Fruit fly (Drosophila melanogaster) whole organism, embryonic: Measurements from ENCODE around the gene CG3294.

Experiments
- Asciz ChIP-seq: fragments of 200-800 bp; sonication (Bioruptor generic); optimal IDR thresholded peaks from 2 replicates; lab custom pipeline; 2017; ENCODE audit warnings: missing biosample characterization, mild to moderate bottlenecking, missing genetic modification characterization, missing genetic modification reagents
- CG11560 ChIP-seq: fragments of 200-800 bp; sonication (Bioruptor generic); IDR thresholded peaks from 3 replicates; pipeline ENCODE4 v1.3.6; 2022; ENCODE audit warnings: missing biosample characterization, missing genetic modification characterization
- CG11723 ChIP-seq: fragments of 200-800 bp; sonication (Bioruptor generic); optimal IDR thresholded peaks from 2 replicates; lab custom pipeline; 2017; ENCODE audit warnings: missing biosample characterization, mild to moderate bottlenecking, missing genetic modification characterization
- CG13296 ChIP-seq: fragments of 200-800 bp; sonication (Bioruptor generic); optimal IDR thresholded peaks from 3 replicates; lab custom pipeline; 2018; ENCODE audit warnings: missing biosample characterization, mild to moderate bottlenecking, missing genetic modification characterization
- CG13775 ChIP-seq: fragments of 200-800 bp; sonication (Bioruptor generic); optimal IDR thresholded peaks from 3 replicates; lab custom pipeline; 2017; ENCODE audit warnings: missing biosample characterization, mild to moderate bottlenecking, missing genetic modification characterization
- CG14860 ChIP-seq: fragments of 200-800 bp; sonication (Bioruptor generic); IDR thresholded peaks from 3 replicates; pipeline ENCODE4 v1.3.6; 2022; ENCODE audit warnings: missing biosample characterization, missing genetic modification characterization; ENCODE audit not compliant: partially characterized antibody
- CG15601 ChIP-seq: fragments of 200-800 bp; sonication (Bioruptor generic); optimal IDR thresholded peaks from 3 replicates; lab custom pipeline; 2019; ENCODE audit warnings: missing biosample characterization, mild to moderate bottlenecking, missing genetic modification characterization, moderate library complexity
- CG1832 ChIP-seq: fragments of 200-800 bp; sonication (Bioruptor generic); optimal IDR thresholded peaks from 2 replicates; lab custom pipeline; 2017; ENCODE audit warnings: missing biosample characterization, mild to moderate bottlenecking, missing genetic modification characterization, inconsistent platforms
- CG2116 ChIP-seq: fragments of 200-800 bp; sonication (Bioruptor generic); optimal IDR thresholded peaks from 3 replicates; lab custom pipeline; 2018; ENCODE audit warnings: missing biosample characterization, mild to moderate bottlenecking, missing genetic modification characterization
- CG2712 ChIP-seq: fragments of 200-800 bp; optimal IDR thresholded peaks from 3 replicates; lab custom pipeline; 2019; ENCODE audit warnings: missing biosample characterization, mild to moderate bottlenecking, missing genetic modification characterization, moderate library complexity
- CG2875 ChIP-seq: fragments of 200-800 bp; sonication (Bioruptor generic); optimal IDR thresholded peaks from 2 replicates; lab custom pipeline; 2017; ENCODE audit warnings: missing biosample characterization, mild to moderate bottlenecking, missing genetic modification characterization, missing genetic modification reagents
- CG31441 ChIP-seq: fragments of 200-800 bp; sonication (Bioruptor generic); IDR thresholded peaks from 2 replicates; pipeline ENCODE4 v1.3.6; 2022; ENCODE audit warnings: missing biosample characterization, missing genetic modification characterization
- CG7928 ChIP-seq: fragments of 200-800 bp; sonication (Bioruptor generic); optimal IDR thresholded peaks from 2 replicates; lab custom pipeline; 2017; ENCODE audit warnings: missing biosample characterization, mild to moderate bottlenecking, missing genetic modification characterization
- CG8290 ChIP-seq, 3 experiments: fragments of 200-800 bp; sonication (Bioruptor generic); optimal IDR thresholded peaks; 2 replicates each; lab custom pipeline; 2016 to 2019; ENCODE audit warnings: missing biosample characterization in 3 of 3, missing genetic modification characterization in 3 of 3, mild to moderate bottlenecking in 2 of 3, moderate library complexity in 1 of 3
- CG8388 ChIP-seq: fragments of 200-800 bp; sonication (Bioruptor generic); optimal IDR thresholded peaks from 2 replicates; lab custom pipeline; 2019; ENCODE audit warnings: missing biosample characterization, mild to moderate bottlenecking, missing genetic modification characterization, moderate library complexity
- CG9437 ChIP-seq: fragments of 200-800 bp; sonication (Bioruptor generic); optimal IDR thresholded peaks from 2 replicates; lab custom pipeline; 2018; ENCODE audit warnings: missing biosample characterization, mild to moderate bottlenecking, missing genetic modification characterization
- CkIIα-i1 ChIP-seq: fragments of 200-800 bp; sonication (Bioruptor generic); IDR thresholded peaks from 2 replicates; pipeline ENCODE4 v1.3.6; 2022; ENCODE audit warnings: missing biosample characterization, missing genetic modification characterization
- Dll ChIP-seq: fragments of 200-800 bp; sonication (Bioruptor generic); IDR thresholded peaks from 4 replicates; pipeline ENCODE4 v1.3.6; 2022; ENCODE audit warnings: missing biosample characterization, missing genetic modification characterization; ENCODE audit not compliant: partially characterized antibody
- Doc2 ChIP-seq: fragments of 200-800 bp; sonication (Bioruptor generic); IDR thresholded peaks from 2 replicates; pipeline ENCODE4 v1.3.6; 2022; ENCODE audit warnings: missing biosample characterization, missing genetic modification characterization
- Hand ChIP-seq: fragments of 200-800 bp; sonication (Bioruptor generic); optimal IDR thresholded peaks from 2 replicates; lab custom pipeline; 2017; ENCODE audit warnings: mild to moderate bottlenecking, missing biosample characterization, missing genetic modification reagents, missing genetic modification characterization
- Hr3 ChIP-seq: fragments of 200-800 bp; sonication (Bioruptor generic); optimal IDR thresholded peaks from 3 replicates; lab custom pipeline; 2016; ENCODE audit warnings: missing biosample characterization, missing genetic modification characterization
- MBD-R2 ChIP-seq: fragments of 200-800 bp; sonication (Bioruptor generic); IDR thresholded peaks from 2 replicates; pipeline ENCODE4 v1.3.6; 2022; ENCODE audit warnings: missing biosample characterization, missing genetic modification characterization
- Myb ChIP-seq: fragments of 200-800 bp; sonication (Bioruptor generic); optimal IDR thresholded peaks from 2 replicates; lab custom pipeline; 2016; ENCODE audit warnings: missing biosample characterization, missing genetic modification characterization
- Opbp ChIP-seq: fragments of 200-800 bp; sonication (Bioruptor generic); IDR thresholded peaks from 3 replicates; pipeline ENCODE4 v1.3.6; 2022; ENCODE audit warnings: missing biosample characterization, missing genetic modification characterization; ENCODE audit not compliant: partially characterized antibody
- Sox102F ChIP-seq: fragments of 200-800 bp; sonication (Bioruptor generic); optimal IDR thresholded peaks from 2 replicates; lab custom pipeline; 2018; ENCODE audit warnings: missing biosample characterization, mild to moderate bottlenecking, missing genetic modification characterization, moderate library complexity
- Sry-β ChIP-seq: fragments of 200-800 bp; sonication (Bioruptor generic); optimal IDR thresholded peaks from 2 replicates; lab custom pipeline; 2018; ENCODE audit warnings: missing biosample characterization, mild to moderate bottlenecking, missing genetic modification characterization, moderate library complexity
- Stat92E ChIP-seq, 3 experiments: fragments of >200 bp in 2 of 3; fragments of 200-800 bp in 1 of 3; sonication (Bioruptor generic) in 1 of 3; optimal IDR thresholded peaks; 2 replicates each; lab custom pipeline; 2017 to 2019; ENCODE audit warnings: missing biosample characterization in 3 of 3, missing genetic modification characterization in 3 of 3, mild to moderate bottlenecking in 1 of 3, moderate library complexity in 1 of 3
- Xbp1 ChIP-seq: fragments of 200-800 bp; sonication (Bioruptor generic); optimal IDR thresholded peaks from 3 replicates; lab custom pipeline; 2016; ENCODE audit warnings: missing biosample characterization, mild to moderate bottlenecking, missing genetic modification characterization
- ac ChIP-seq: fragments of 200-800 bp; sonication (Bioruptor generic); optimal IDR thresholded peaks from 3 replicates; lab custom pipeline; 2017; ENCODE audit warnings: missing biosample characterization, mild to moderate bottlenecking, missing genetic modification characterization
- aop ChIP-seq: fragments of 200-800 bp; sonication (Bioruptor generic); IDR thresholded peaks from 2 replicates; pipeline ENCODE4 v1.3.6; 2022; ENCODE audit warnings: missing biosample characterization, missing genetic modification characterization
- ara ChIP-seq: fragments of 200-800 bp; sonication (Bioruptor generic); IDR thresholded peaks from 2 replicates; pipeline ENCODE4 v1.3.6; 2022; ENCODE audit warnings: missing biosample characterization, missing genetic modification characterization
- ase ChIP-seq: fragments of 200-800 bp; sonication (Bioruptor generic); IDR thresholded peaks from 3 replicates; pipeline ENCODE4 v1.3.6; 2022; ENCODE audit warnings: missing biosample characterization, missing genetic modification characterization
- bowl ChIP-seq: fragments of 200-800 bp; sonication (Bioruptor generic); IDR thresholded peaks from 2 replicates; pipeline ENCODE4 v1.3.6; 2022; ENCODE audit warnings: missing biosample characterization, missing genetic modification characterization
- btn ChIP-seq: fragments of 200-800 bp; sonication (Bioruptor generic); optimal IDR thresholded peaks from 2 replicates; lab custom pipeline; 2016; ENCODE audit warnings: missing biosample characterization, missing genetic modification characterization
- chm ChIP-seq: fragments of 200-800 bp; sonication (Bioruptor generic); IDR thresholded peaks from 2 replicates; pipeline ENCODE4 v1.3.6; 2022; ENCODE audit warnings: missing biosample characterization, missing genetic modification characterization
- disco-r ChIP-seq: fragments of 200-800 bp; sonication (Bioruptor generic); optimal IDR thresholded peaks from 2 replicates; lab custom pipeline; 2016; ENCODE audit warnings: missing biosample characterization, missing genetic modification characterization
- dpn ChIP-seq, 2 experiments: fragments of 200-800 bp; sonication (Bioruptor generic); optimal IDR thresholded peaks; 3 replicates each; lab custom pipeline; 2016; ENCODE audit warnings: missing biosample characterization in 2 of 2, missing genetic modification characterization in 2 of 2
- eve ChIP-seq, 2 experiments: fragments of >200 bp; optimal IDR thresholded peaks; 2 replicates each; lab custom pipeline; 2017; ENCODE audit warnings: missing biosample characterization in 2 of 2, missing genetic modification characterization in 2 of 2
- knrl ChIP-seq: fragments of 200-800 bp; sonication (Bioruptor generic); IDR thresholded peaks from 3 replicates; pipeline ENCODE4 v1.3.6; 2022; ENCODE audit warnings: missing biosample characterization, missing genetic modification characterization; ENCODE audit not compliant: partially characterized antibody
- luna ChIP-seq: fragments of 200-800 bp; sonication (Bioruptor generic); optimal IDR thresholded peaks from 2 replicates; lab custom pipeline; 2016; ENCODE audit warnings: missing biosample characterization, missing genetic modification characterization
- nmo ChIP-seq: fragments of 200-800 bp; sonication (Bioruptor generic); optimal IDR thresholded peaks from 2 replicates; lab custom pipeline; 2018; ENCODE audit warnings: missing biosample characterization, mild to moderate bottlenecking, missing genetic modification characterization, moderate library complexity
- pan ChIP-seq, 4 experiments: fragments of >200 bp in 3 of 4; fragments of 200-800 bp in 1 of 4; sonication (Bioruptor generic) in 1 of 4; optimal IDR thresholded peaks in 3 of 4; IDR thresholded peaks in 1 of 4; 2 replicates each; pipeline versions ENCODE4 v1.3.6 to Lab custom; 2017 to 2022; ENCODE audit warnings: missing biosample characterization in 2 of 4, missing genetic modification characterization in 2 of 4, mixed read lengths in 1 of 4
- pb ChIP-seq: fragments of 200-800 bp; sonication (Bioruptor generic); optimal IDR thresholded peaks from 3 replicates; lab custom pipeline; 2016; ENCODE audit warnings: missing biosample characterization, missing genetic modification characterization
- psq ChIP-seq: fragments of 200-800 bp; sonication (Bioruptor generic); optimal IDR thresholded peaks from 2 replicates; lab custom pipeline; 2017; ENCODE audit warnings: missing biosample characterization, missing genetic modification characterization
- repo ChIP-seq: fragments of 200-800 bp; sonication (Bioruptor generic); optimal IDR thresholded peaks from 2 replicates; lab custom pipeline; 2016; ENCODE audit warnings: missing biosample characterization, missing genetic modification characterization
- so ChIP-seq: fragments of 200-800 bp; sonication (Bioruptor generic); IDR thresholded peaks from 3 replicates; pipeline ENCODE4 v1.3.6; 2022; ENCODE audit warnings: missing biosample characterization, missing genetic modification characterization
- toy ChIP-seq: fragments of 200-800 bp; sonication (Bioruptor generic); IDR thresholded peaks from 2 replicates; pipeline ENCODE4 v1.3.6; 2022; ENCODE audit warnings: missing biosample characterization, missing genetic modification characterization
- twi ChIP-seq: fragments of 200-800 bp; optimal IDR thresholded peaks from 2 replicates; lab custom pipeline; 2019; ENCODE audit warnings: missing biosample characterization, mild to moderate bottlenecking, missing genetic modification characterization, moderate library complexity
- usp ChIP-seq: fragments of >200 bp; optimal IDR thresholded peaks from 2 replicates; lab custom pipeline; 2017; ENCODE audit warnings: missing biosample characterization, missing genetic modification characterization

CG3294 gene

DNA sequence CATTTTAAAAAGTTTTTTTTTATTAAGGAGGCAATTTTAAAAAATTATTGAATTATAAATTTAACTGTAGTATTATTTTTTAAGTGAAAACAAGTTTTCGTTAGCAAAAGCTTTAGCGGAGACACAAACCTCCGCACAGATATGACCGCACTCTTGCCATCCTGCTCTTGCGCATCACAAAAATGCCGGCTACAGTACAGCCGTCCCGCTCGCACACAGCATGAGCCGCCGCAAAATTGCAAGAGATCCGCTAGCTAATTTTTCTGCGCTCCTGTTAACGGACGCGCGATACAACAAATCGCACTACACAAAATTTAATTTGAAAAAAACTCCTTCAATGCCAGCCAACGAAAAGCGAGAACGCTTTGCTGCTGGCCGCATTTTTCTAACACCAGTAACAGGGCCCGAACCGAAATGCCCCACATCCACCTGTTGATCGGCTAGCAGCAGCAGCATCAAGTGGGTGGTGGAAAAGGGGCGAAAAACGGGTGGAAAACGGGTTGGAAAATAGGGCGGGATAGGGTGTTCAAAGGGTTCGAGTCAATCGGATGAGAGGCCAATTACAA is 15.8 kb downstream of the CG3294 start (continued):
- no peak for TF ChIP-seq CkIIα-i1 (GFP tag; lab: Robert Waterston, UW)
- TF ChIP-seq Dll (GFP tag; lab: Robert Waterston, UW), result peak; percentile 52; the same call in 3 of the 4 replicates
- peak; percentile 69 for TF ChIP-seq nmo
- no peak for TF ChIP-seq CG2875 (GFP tag; lab: Kevin White, UChicago)
- TF ChIP-seq ara (GFP tag; lab: Robert Waterston, UW), result peak; percentile 36; the same call in 1 of the 2 replicates
- TF ChIP-seq eve (GFP tag; optimal IDR thresholded peaks at IDR 0.05; lab: Kevin White, UChicago), result no peak
- no peak for TF ChIP-seq CG11723 (GFP tag; lab: Kevin White, UChicago)
- peak; percentile 97 for TF ChIP-seq CG1832 (GFP tag; lab: Kevin White, UChicago)
- no peak for TF ChIP-seq pb (GFP tag; lab: Kevin White, UChicago)
- no peak for TF ChIP-seq bowl
- peak; percentile 68 for TF ChIP-seq Opbp
- TF ChIP-seq CG9437, result no peak
- TF ChIP-seq CG14860 (GFP tag; lab: Robert Waterston, UW), result peak; percentile 39; the same call in 1 of the 3 replicates
- no peak for TF ChIP-seq usp (GFP tag; lab: Kevin White, UChicago)
- no peak for TF ChIP-seq pan (optimal IDR thresholded peaks at IDR 0.05; lab: Kevin White, UChicago)
- TF ChIP-seq pan (GFP tag; optimal IDR thresholded peaks at IDR 0.05 in 1 of 2, IDR thresholded peaks at IDR 0.05 in 1 of 2), result no peak
- peak; percentile 43 for TF ChIP-seq Xbp1 (GFP tag; lab: Kevin White, UChicago)
- TF ChIP-seq Asciz (GFP tag; lab: Kevin White, UChicago), result no peak
- TF ChIP-seq Sox102F (GFP tag; lab: Kevin White, UChicago), result peak; percentile 4
- TF ChIP-seq CG31441 (GFP tag; lab: Robert Waterston, UW), result peak; percentile 57
- TF ChIP-seq Hr3, result no peak
- TF ChIP-seq Doc2 (GFP tag; lab: Robert Waterston, UW), result no peak
- TF ChIP-seq knrl (GFP tag; lab: Robert Waterston, UW), result peak; percentile 38; the same call in 1 of the 3 replicates
- no peak for TF ChIP-seq so (GFP tag; lab: Robert Waterston, UW)
- TF ChIP-seq Myb (GFP tag; lab: Kevin White, UChicago), result no peak
- TF ChIP-seq Hand (GFP tag; lab: Kevin White, UChicago), result no peak
- no peak for TF ChIP-seq CG7928 (GFP tag; lab: Kevin White, UChicago)
- peak; percentile 40 for TF ChIP-seq CG8388 (GFP tag; lab: Kevin White, UChicago)
- peak; percentile 24 for TF ChIP-seq twi (tag; lab: Kevin White, UChicago)
- TF ChIP-seq CG15601, result peak; percentile 67
- no peak for TF ChIP-seq repo (GFP tag; lab: Kevin White, UChicago)
- TF ChIP-seq chm (GFP tag; lab: Robert Waterston, UW), result peak; percentile 71; the same call in 1 of the 2 replicates
- TF ChIP-seq MBD-R2 (GFP tag; lab: Robert Waterston, UW), result peak; percentile 17; the same call in 1 of the 2 replicates
- peak; percentile 54 for TF ChIP-seq CG8290 (GFP tag; optimal IDR thresholded peaks at IDR 0.05; lab: Kevin White, UChicago)
- peak; percentile 14 to 76 for TF ChIP-seq CG8290 (tag; optimal IDR thresholded peaks at IDR 0.05; lab: Kevin White, UChicago)
- TF ChIP-seq toy (GFP tag; lab: Robert Waterston, UW), result no peak
- no peak for TF ChIP-seq aop (GFP tag; lab: Robert Waterston, UW)
- TF ChIP-seq psq (GFP tag; lab: Kevin White, UChicago), result no peak
- TF ChIP-seq CG11560 (tag; lab: Robert Waterston, UW), result no peak
- no peak for TF ChIP-seq CG13296 (GFP tag; lab: Kevin White, UChicago)
- no peak for TF ChIP-seq ase (GFP tag; lab: Robert Waterston, UW)
- peak in 1 of 3 experiments; percentile 91 for TF ChIP-seq Stat92E (GFP tag; optimal IDR thresholded peaks at IDR 0.05; lab: Kevin White, UChicago)
- TF ChIP-seq disco-r (GFP tag; lab: Kevin White, UChicago), result no peak
- no peak for TF ChIP-seq CG2116
- TF ChIP-seq ac, result no peak
- no peak for TF ChIP-seq Sry-β (GFP tag; lab: Kevin White, UChicago)
- no peak for TF ChIP-seq btn (GFP tag; lab: Kevin White, UChicago)
- peak; percentile 8 to 64 for TF ChIP-seq dpn (GFP tag; optimal IDR thresholded peaks at IDR 0.05; lab: Kevin White, UChicago)
- peak; percentile 52 for TF ChIP-seq CG2712 (tag; lab: Kevin White, UChicago)
- no peak for TF ChIP-seq CG13775 (GFP tag; lab: Kevin White, UChicago)
- TF ChIP-seq luna, result no peak
